ENCODE assay signal across 1 worm cellular context in genomic region chrX:13119900-13120299, ce11.
TF ChIP-seq lines count a peak whose summit lies in the region.

No protein-coding gene starts in this region.

TF ChIP-seq in whole organism, L1 larva, 84 proteins besides CTCF, POLR2A, EP300 and RAD21 (continued from another document):
- TF ChIP-seq isw-1 (GFP tag; IDR thresholded peaks at IDR 0.05; lab: Robert Waterston, UW) (no peak), nhr-28 (tag; optimal IDR thresholded peaks at IDR 0.05; lab: Kevin White, UChicago) (no peak), lin-15B (tag; optimal IDR thresholded peaks at IDR 0.05; lab: Kevin White, UChicago) (no peak), ama-1 (optimal IDR thresholded peaks at IDR 0.05; lab: Kevin White, UChicago) (no peak), efl-3 (GFP tag; optimal IDR thresholded peaks at IDR 0.05; lab: Kevin White, UChicago) (no peak), snpc-4 (tag; optimal IDR thresholded peaks at IDR 0.05; lab: Kevin White, UChicago) (no peak), sox-4 (tag; optimal IDR thresholded peaks at IDR 0.05; lab: Kevin White, UChicago) (no peak), nhr-71 (tag; optimal IDR thresholded peaks at IDR 0.05; lab: Kevin White, UChicago) (peak; percentile 56)
TF ChIP-seq in whole organism, L1 larva: peak in this region for 13.
